Fruit fly (Drosophila melanogaster) whole organism, embryonic: Measurements from ENCODE around the gene ND-B18.

Experiments used
- Aef1 ChIP-seq: fragments of 200-800 bp; sonication (Bioruptor generic); IDR thresholded peaks from 3 replicates; pipeline ENCODE4 v1.3.6; 2022; ENCODE audit warnings: missing biosample characterization, missing genetic modification characterization
- CG10654 ChIP-seq: fragments of 200-800 bp; sonication (Bioruptor generic); optimal IDR thresholded peaks from 2 replicates; lab custom pipeline; 2016; ENCODE audit warnings: missing biosample characterization, missing genetic modification characterization
- CG12391 ChIP-seq: fragments of 200-800 bp; sonication (Bioruptor generic); optimal IDR thresholded peaks from 3 replicates; lab custom pipeline; 2018; ENCODE audit warnings: missing biosample characterization, mild to moderate bottlenecking, missing genetic modification characterization, moderate library complexity
- CG14965 ChIP-seq: fragments of 200-800 bp; sonication (Bioruptor generic); optimal IDR thresholded peaks from 2 replicates; lab custom pipeline; 2016; ENCODE audit warnings: missing biosample characterization, missing genetic modification characterization, borderline replicate concordance
- CG15696 ChIP-seq: fragments of 200-800 bp; sonication (Bioruptor generic); optimal IDR thresholded peaks from 2 replicates; lab custom pipeline; 2019; ENCODE audit warnings: missing biosample characterization, mild to moderate bottlenecking, missing genetic modification characterization, moderate library complexity
- CG17328 ChIP-seq: fragments of 200-800 bp; sonication (Bioruptor generic); IDR thresholded peaks from 2 replicates; pipeline ENCODE4 v1.3.6; 2022; ENCODE audit warnings: missing biosample characterization, missing genetic modification characterization
- CG1792 ChIP-seq: fragments of 200-800 bp; sonication (Bioruptor generic); optimal IDR thresholded peaks from 2 replicates; lab custom pipeline; 2016; ENCODE audit warnings: missing biosample characterization, missing genetic modification characterization
- CG31441 ChIP-seq: fragments of 200-800 bp; sonication (Bioruptor generic); IDR thresholded peaks from 2 replicates; pipeline ENCODE4 v1.3.6; 2022; ENCODE audit warnings: missing biosample characterization, missing genetic modification characterization
- CG32532 ChIP-seq: fragments of 200-800 bp; sonication (Bioruptor generic); IDR thresholded peaks from 2 replicates; pipeline ENCODE4 v1.3.6; 2022; ENCODE audit warnings: missing biosample characterization, missing genetic modification characterization
- CG32772 ChIP-seq: fragments of 200-800 bp; sonication (Bioruptor generic); IDR thresholded peaks from 2 replicates; pipeline ENCODE4 v1.3.6; 2022; ENCODE audit warnings: missing biosample characterization, missing genetic modification characterization
- CG34376 ChIP-seq: fragments of 200-800 bp; sonication (Bioruptor generic); optimal IDR thresholded peaks from 2 replicates; lab custom pipeline; 2018; ENCODE audit warnings: missing biosample characterization, mild to moderate bottlenecking, missing genetic modification characterization
- CG42726 ChIP-seq: fragments of 200-800 bp; sonication (Bioruptor generic); IDR thresholded peaks from 2 replicates; pipeline ENCODE4 v1.3.6; 2022; ENCODE audit warnings: missing biosample characterization, missing genetic modification characterization; ENCODE audit not compliant: partially characterized antibody
- CG4328 ChIP-seq: fragments of 200-800 bp; sonication (Bioruptor generic); optimal IDR thresholded peaks from 3 replicates; lab custom pipeline; 2017; ENCODE audit warnings: missing biosample characterization, missing genetic modification reagents, missing genetic modification characterization
- CG5180 ChIP-seq: fragments of 200-800 bp; sonication (Bioruptor generic); optimal IDR thresholded peaks from 3 replicates; lab custom pipeline; 2017; ENCODE audit warnings: missing biosample characterization, missing genetic modification characterization, mild to moderate bottlenecking, moderate library complexity, missing genetic modification reagents
- CG5953 ChIP-seq: fragments of 200-800 bp; sonication (Bioruptor generic); IDR thresholded peaks from 2 replicates; pipeline ENCODE4 v1.3.6; 2022; ENCODE audit warnings: missing biosample characterization, missing genetic modification characterization
- CG7357 ChIP-seq: fragments of 200-800 bp; sonication (Bioruptor generic); IDR thresholded peaks from 3 replicates; pipeline ENCODE4 v1.3.6; 2022; ENCODE audit warnings: missing biosample characterization, missing genetic modification characterization
- CG8089 ChIP-seq: fragments of 200-800 bp; sonication (Bioruptor generic); optimal IDR thresholded peaks from 3 replicates; lab custom pipeline; 2016; ENCODE audit warnings: missing biosample characterization, missing genetic modification characterization
- CG8924 ChIP-seq: fragments of 200-800 bp; optimal IDR thresholded peaks from 3 replicates; lab custom pipeline; 2019; ENCODE audit warnings: missing biosample characterization, mild to moderate bottlenecking, missing genetic modification characterization, moderate library complexity
- CG9215 ChIP-seq: fragments of 200-800 bp; sonication (Bioruptor generic); IDR thresholded peaks from 2 replicates; pipeline ENCODE4 v1.3.6; 2022; ENCODE audit warnings: missing biosample characterization, missing genetic modification characterization
- CG9437 ChIP-seq: fragments of 200-800 bp; sonication (Bioruptor generic); optimal IDR thresholded peaks from 2 replicates; lab custom pipeline; 2018; ENCODE audit warnings: missing biosample characterization, mild to moderate bottlenecking, missing genetic modification characterization
- CrebB ChIP-seq: fragments of 200-800 bp; sonication (Bioruptor generic); optimal IDR thresholded peaks from 3 replicates; lab custom pipeline; 2018; ENCODE audit warnings: missing biosample characterization, mild to moderate bottlenecking, missing genetic modification characterization
- D19B ChIP-seq: fragments of 200-800 bp; sonication (Bioruptor generic); optimal IDR thresholded peaks from 2 replicates; lab custom pipeline; 2017; ENCODE audit warnings: missing biosample characterization, mild to moderate bottlenecking, missing genetic modification characterization
- Eip74EF ChIP-seq, 2 experiments: fragments of 200-800 bp in 1 of 2; fragments of >200 bp in 1 of 2; sonication (Bioruptor generic) in 1 of 2; optimal IDR thresholded peaks; 2 replicates each; lab custom pipeline; 2017 to 2019; ENCODE audit warnings: missing biosample characterization in 2 of 2, missing genetic modification characterization in 2 of 2, mild to moderate bottlenecking in 1 of 2, moderate library complexity in 1 of 2
- Ets65A ChIP-seq: fragments of 200-800 bp; sonication (Bioruptor generic); peaks from one replicate; lab custom pipeline; 2016; ENCODE audit warnings: missing biosample characterization, missing genetic modification characterization
- Gug ChIP-seq: fragments of 200-800 bp; sonication (Bioruptor generic); IDR thresholded peaks from 4 replicates; pipeline ENCODE4 v1.3.6; 2022; ENCODE audit warnings: missing biosample characterization, missing genetic modification characterization
- HLH54F ChIP-seq: fragments of 200-800 bp; sonication (Bioruptor generic); optimal IDR thresholded peaks from 3 replicates; lab custom pipeline; 2016; ENCODE audit warnings: missing biosample characterization, missing genetic modification characterization
- NFAT ChIP-seq: fragments of 200-800 bp; sonication (Bioruptor generic); IDR thresholded peaks from 2 replicates; pipeline ENCODE4 v1.3.6; 2022; ENCODE audit warnings: missing biosample characterization, missing genetic modification characterization
- Optix ChIP-seq: fragments of 200-800 bp; sonication (Bioruptor generic); IDR thresholded peaks from 3 replicates; pipeline ENCODE4 v1.3.6; 2022; ENCODE audit warnings: missing biosample characterization, missing genetic modification characterization
- Sin3A ChIP-seq: fragments of >200 bp; optimal IDR thresholded peaks from 2 replicates; lab custom pipeline; 2018
- bab2 ChIP-seq: fragments of 200-800 bp; sonication (Bioruptor generic); optimal IDR thresholded peaks from 2 replicates; lab custom pipeline; 2016; ENCODE audit warnings: missing biosample characterization, missing genetic modification characterization
- bbx ChIP-seq: fragments of 200-800 bp; sonication (Bioruptor generic); IDR thresholded peaks from 2 replicates; pipeline ENCODE4 v1.3.6; 2022; ENCODE audit warnings: missing biosample characterization, missing genetic modification characterization; ENCODE audit not compliant: partially characterized antibody
- chif ChIP-seq, 2 experiments: fragments of 200-800 bp; sonication (Bioruptor generic); optimal IDR thresholded peaks; 3 replicates each; lab custom pipeline; 2016; ENCODE audit warnings: missing biosample characterization in 2 of 2, missing genetic modification characterization in 2 of 2
- ci ChIP-seq: fragments of 200-800 bp; sonication (Bioruptor generic); IDR thresholded peaks from 3 replicates; pipeline ENCODE4 v1.3.6; 2022; ENCODE audit warnings: missing biosample characterization, missing genetic modification characterization
- dpn ChIP-seq, 2 experiments: fragments of 200-800 bp; sonication (Bioruptor generic); optimal IDR thresholded peaks; 3 replicates each; lab custom pipeline; 2016; ENCODE audit warnings: missing biosample characterization in 2 of 2, missing genetic modification characterization in 2 of 2
- dysf ChIP-seq: fragments of 200-800 bp; sonication (Bioruptor generic); IDR thresholded peaks from 3 replicates; pipeline ENCODE4 v1.3.6; 2022; ENCODE audit warnings: missing biosample characterization, missing genetic modification characterization
- gce ChIP-seq: fragments of 200-800 bp; sonication (Bioruptor generic); IDR thresholded peaks from 3 replicates; pipeline ENCODE4 v1.3.6; 2022; ENCODE audit warnings: missing biosample characterization, missing genetic modification characterization
- her ChIP-seq: fragments of 200-800 bp; sonication (Bioruptor generic); optimal IDR thresholded peaks from 2 replicates; lab custom pipeline; 2016; ENCODE audit warnings: missing biosample characterization, missing genetic modification characterization
- jigr1 ChIP-seq: fragments of 200-800 bp; sonication (Bioruptor generic); IDR thresholded peaks from 3 replicates; pipeline ENCODE4 v1.3.6; 2022; ENCODE audit warnings: missing biosample characterization, missing genetic modification characterization
- jumu ChIP-seq: fragments of 200-800 bp; sonication (Bioruptor generic); optimal IDR thresholded peaks from 3 replicates; lab custom pipeline; 2016; ENCODE audit warnings: missing biosample characterization, missing genetic modification characterization
- ken ChIP-seq: fragments of 200-800 bp; sonication (Bioruptor generic); IDR thresholded peaks from 3 replicates; pipeline ENCODE4 v1.3.6; 2022; ENCODE audit warnings: missing biosample characterization, missing genetic modification characterization
- mirr ChIP-seq: fragments of 200-800 bp; sonication (Bioruptor generic); optimal IDR thresholded peaks from 3 replicates; lab custom pipeline; 2018; ENCODE audit warnings: missing biosample characterization, mild to moderate bottlenecking, missing genetic modification characterization
- otp ChIP-seq: fragments of 200-800 bp; sonication (Bioruptor generic); IDR thresholded peaks from 3 replicates; pipeline ENCODE4, ENCODE4 v1.3.6; 2022; ENCODE audit warnings: missing biosample characterization, missing genetic modification characterization
- pan ChIP-seq, 4 experiments: fragments of >200 bp in 3 of 4; fragments of 200-800 bp in 1 of 4; sonication (Bioruptor generic) in 1 of 4; optimal IDR thresholded peaks in 3 of 4; IDR thresholded peaks in 1 of 4; 2 replicates each; pipeline versions ENCODE4 v1.3.6 to Lab custom; 2017 to 2022; ENCODE audit warnings: missing biosample characterization in 2 of 4, missing genetic modification characterization in 2 of 4, mixed read lengths in 1 of 4
- pnt ChIP-seq: fragments of 200-800 bp; sonication (Bioruptor generic); optimal IDR thresholded peaks from 3 replicates; lab custom pipeline; 2016; ENCODE audit warnings: missing biosample characterization, missing genetic modification characterization
- pum ChIP-seq: fragments of 200-800 bp; sonication (Bioruptor generic); optimal IDR thresholded peaks from 2 replicates; lab custom pipeline; 2016; ENCODE audit warnings: missing biosample characterization, missing genetic modification characterization
- pzg ChIP-seq: fragments of 200-800 bp; sonication (Bioruptor generic); optimal IDR thresholded peaks from 3 replicates; lab custom pipeline; 2018; ENCODE audit warnings: missing biosample characterization, mild to moderate bottlenecking, missing genetic modification characterization, moderate library complexity
- sens ChIP-seq: fragments of 200-800 bp; sonication (Bioruptor generic); peaks from one replicate; lab custom pipeline; 2016; ENCODE audit warnings: missing biosample characterization, missing genetic modification characterization
- seq ChIP-seq: fragments of 200-800 bp; sonication (Bioruptor generic); IDR thresholded peaks from 2 replicates; pipeline ENCODE4 v1.3.6; 2022; ENCODE audit warnings: missing biosample characterization, missing genetic modification characterization
- slp2 ChIP-seq: fragments of 200-800 bp; sonication (Bioruptor generic); optimal IDR thresholded peaks from 2 replicates; lab custom pipeline; 2016; ENCODE audit warnings: missing biosample characterization, missing genetic modification characterization
- toy ChIP-seq: fragments of 200-800 bp; sonication (Bioruptor generic); IDR thresholded peaks from 2 replicates; pipeline ENCODE4 v1.3.6; 2022; ENCODE audit warnings: missing biosample characterization, missing genetic modification characterization
- vvl ChIP-seq: fragments of 200-800 bp; sonication (Bioruptor generic); IDR thresholded peaks from 2 replicates; pipeline ENCODE4 v1.3.6; 2022; ENCODE audit warnings: missing biosample characterization, missing genetic modification characterization

The ND-B18 gene

dm6 chrX:15076038-15076575 is 12.6 kb downstream of the ND-B18 start, which contains the start of gene Lsd-2 (continued):
- TF ChIP-seq otp (GFP tag; lab: Robert Waterston, UW) (0 out of 3 replicates have a peak, but pooled peaks have one; percentile 26), CG10654 (no peak), D19B (GFP tag; lab: Kevin White, UChicago) (peak; percentile 45), CG5953 (GFP tag; lab: Robert Waterston, UW) (no peak), CG1792 (GFP tag; lab: Kevin White, UChicago) (peak; percentile 22), CG9437 (GFP tag; lab: Kevin White, UChicago) (peak; percentile 25), CG32772 (0 out of 2 replicates have a peak, but pooled peaks have one; percentile 9), CG7357 (no peak), Optix (GFP tag; lab: Robert Waterston, UW) (no peak), vvl (GFP tag; lab: Robert Waterston, UW) (peak; percentile 47; the same call in 1 of the 2 replicates), bbx (GFP tag; lab: Robert Waterston, UW) (peak; percentile 60; the same call in 1 of the 2 replicates), slp2 (GFP tag; lab: Kevin White, UChicago) (peak; percentile 17), pnt (no peak), pum (GFP tag; lab: Kevin White, UChicago) (no peak), CrebB (tag; lab: Kevin White, UChicago) (no peak), CG9215 (GFP tag; lab: Robert Waterston, UW) (peak; percentile 80), pan (optimal IDR thresholded peaks at IDR 0.05; lab: Kevin White, UChicago) (no peak), pan (GFP tag; optimal IDR thresholded peaks at IDR 0.05 in 1 of 2, IDR thresholded peaks at IDR 0.05 in 1 of 2) (peak in 1 of 2 experiments; percentile 46), bab2 (GFP tag; lab: Kevin White, UChicago) (no peak), dysf (GFP tag; lab: Robert Waterston, UW) (no peak), jumu (GFP tag; lab: Kevin White, UChicago) (no peak), CG34376 (GFP tag; lab: Kevin White, UChicago) (peak; percentile 16), CG42726 (peak; percentile 50; the same call in 1 of the 2 replicates), CG32532 (GFP tag; lab: Robert Waterston, UW) (peak; percentile 35; the same call in 1 of the 2 replicates), Eip74EF (GFP tag; optimal IDR thresholded peaks at IDR 0.05; lab: Kevin White, UChicago) (no peak), Gug (GFP tag; lab: Robert Waterston, UW) (peak; percentile 17; the same call in 1 of the 4 replicates), pzg (GFP tag; lab: Kevin White, UChicago) (peak; percentile 13), chif (GFP tag; optimal IDR thresholded peaks at IDR 0.05; lab: Kevin White, UChicago) (no peak), dpn (GFP tag; optimal IDR thresholded peaks at IDR 0.05; lab: Kevin White, UChicago) (peak; percentile 10 to 24), HLH54F (GFP tag; lab: Kevin White, UChicago) (peak; percentile 23), NFAT (peak; percentile 48; the same call in 1 of the 2 replicates), CG8089 (GFP tag; lab: Kevin White, UChicago) (peak; percentile 29), ken (GFP tag; lab: Robert Waterston, UW) (0 out of 3 replicates have a peak, but pooled peaks have one; percentile 29), mirr (GFP tag; lab: Kevin White, UChicago) (peak; percentile 38), CG5180 (GFP tag; lab: Kevin White, UChicago) (no peak), CG4328 (GFP tag; lab: Kevin White, UChicago) (peak; percentile 39), Ets65A (peak; percentile 86), CG12391 (tag; lab: Kevin White, UChicago) (peak; percentile 16), CG31441 (GFP tag; lab: Robert Waterston, UW) (no peak), CG15696 (tag; lab: Kevin White, UChicago) (peak; percentile 29), gce (GFP tag; lab: Robert Waterston, UW) (0 out of 3 replicates have a peak, but pooled peaks have one; percentile 18), Aef1 (GFP tag; lab: Robert Waterston, UW) (no peak), ci (peak; percentile 75), sens (GFP tag; lab: Kevin White, UChicago) (peak; percentile 77), seq (GFP tag; lab: Robert Waterston, UW) (no peak), CG17328 (no peak), her (peak; percentile 49), CG14965 (no peak), CG8924 (tag; lab: Kevin White, UChicago) (no peak), toy (GFP tag; lab: Robert Waterston, UW) (no peak), jigr1 (GFP tag; lab: Robert Waterston, UW) (no peak), Sin3A (lab: Kevin White, UChicago) (no peak)
